Worm (Caenorhabditis elegans) whole organism, late embryonic: ENCODE measurements around the gene T12A2.3.

Experiments
- C38D4.7 ChIP-seq: fragments of 200-800 bp; sonication (Bioruptor generic); optimal IDR thresholded peaks from 2 replicates; lab custom pipeline; 2018; ENCODE audit warnings: mild to moderate bottlenecking, missing genetic modification characterization, moderate library complexity, missing compliant biosample characterization
- F13H6.1 ChIP-seq: sonication (generic microtip); optimal IDR thresholded peaks from 2 replicates; lab custom pipeline; 2016; ENCODE audit warnings: missing genetic modification characterization, missing compliant biosample characterization
- K02D7.2 ChIP-seq: sonication (generic microtip); optimal IDR thresholded peaks from 2 replicates; lab custom pipeline; 2017; ENCODE audit warnings: mild to moderate bottlenecking, missing genetic modification characterization, missing compliant biosample characterization
- K09A11.1 ChIP-seq: sonication (generic microtip); optimal IDR thresholded peaks from 2 replicates; lab custom pipeline; 2017; ENCODE audit warnings: antibody characterized with exemption, mild to moderate bottlenecking, missing genetic modification characterization, missing compliant biosample characterization; ENCODE audit not compliant: insufficient read depth
- T23F11.4 ChIP-seq: fragments of 200-800 bp; sonication (Bioruptor generic); optimal IDR thresholded peaks from 2 replicates; lab custom pipeline; 2018; ENCODE audit warnings: mild to moderate bottlenecking, missing genetic modification characterization, missing compliant biosample characterization
- Y22D7AL.16 ChIP-seq: sonication (generic microtip); optimal IDR thresholded peaks from 2 replicates; lab custom pipeline; 2016; ENCODE audit warnings: missing genetic modification characterization, missing compliant biosample characterization
- ahr-1 ChIP-seq: sonication (generic microtip); optimal IDR thresholded peaks from 2 replicates; lab custom pipeline; 2016; ENCODE audit warnings: missing genetic modification characterization, missing compliant biosample characterization
- ama-1 ChIP-seq: fragments of 150-350 bp; optimal IDR thresholded peaks from 2 replicates; lab custom pipeline; 2014
- ceh-14 ChIP-seq: sonication (generic microtip); optimal IDR thresholded peaks from 2 replicates; lab custom pipeline; 2016; ENCODE audit warnings: missing genotype, missing genetic modification characterization, missing compliant biosample characterization
- ceh-18 ChIP-seq: sonication (generic microtip); optimal IDR thresholded peaks from 2 replicates; lab custom pipeline; 2016; ENCODE audit warnings: missing genetic modification characterization, missing compliant biosample characterization
- ceh-19 ChIP-seq: fragments of 200-800 bp; sonication (Bioruptor generic); optimal IDR thresholded peaks from 2 replicates; lab custom pipeline; 2018; ENCODE audit warnings: mild to moderate bottlenecking, missing genetic modification characterization, missing compliant biosample characterization
- ceh-2 ChIP-seq: sonication (generic microtip); optimal IDR thresholded peaks from 2 replicates; lab custom pipeline; 2016; ENCODE audit warnings: missing genotype, missing genetic modification characterization, missing compliant biosample characterization
- ceh-24 ChIP-seq: sonication (generic microtip); optimal IDR thresholded peaks from 2 replicates; lab custom pipeline; 2016; ENCODE audit warnings: mild to moderate bottlenecking, missing genetic modification characterization, missing compliant biosample characterization
- ceh-30 ChIP-seq: fragments of 150-350 bp; optimal IDR thresholded peaks from 2 replicates; lab custom pipeline; 2014; ENCODE audit warnings: missing biosample characterization, missing genetic modification characterization
- ceh-34 ChIP-seq: sonication (generic microtip); optimal IDR thresholded peaks from 2 replicates; lab custom pipeline; 2016; ENCODE audit warnings: mild to moderate bottlenecking, missing genetic modification characterization, missing compliant biosample characterization
- ceh-45 ChIP-seq: fragments of 200-800 bp; sonication (Bioruptor generic); IDR thresholded peaks from 2 replicates; pipeline ENCODE4 v1.3.6; 2022; ENCODE audit warnings: missing genetic modification reagents, missing genetic modification characterization, missing compliant biosample characterization
- ceh-48 ChIP-seq: sonication (generic microtip); optimal IDR thresholded peaks from 2 replicates; lab custom pipeline; 2016; ENCODE audit warnings: missing genetic modification characterization, inconsistent platforms, missing compliant biosample characterization
- ceh-6 ChIP-seq: fragments of 200-800 bp; sonication (Bioruptor generic); optimal IDR thresholded peaks from 2 replicates; lab custom pipeline; 2018; ENCODE audit warnings: mild to moderate bottlenecking, missing genetic modification characterization, missing compliant biosample characterization
- che-1 ChIP-seq: sonication (generic microtip); optimal IDR thresholded peaks from 2 replicates; lab custom pipeline; 2016; ENCODE audit warnings: mild to moderate bottlenecking, missing genetic modification characterization, missing compliant biosample characterization
- dmd-4 ChIP-seq: sonication (generic microtip); optimal IDR thresholded peaks from 2 replicates; lab custom pipeline; 2016; ENCODE audit warnings: borderline replicate concordance, missing genetic modification characterization, missing compliant biosample characterization
- dve-1 ChIP-seq: sonication (generic microtip); optimal IDR thresholded peaks from 2 replicates; lab custom pipeline; 2017; ENCODE audit warnings: antibody characterized with exemption, mild to moderate bottlenecking, missing genetic modification characterization, missing compliant biosample characterization
- elt-4 ChIP-seq: sonication (generic microtip); optimal IDR thresholded peaks from 2 replicates; lab custom pipeline; 2016; ENCODE audit warnings: missing genetic modification characterization, missing compliant biosample characterization
- ets-4 ChIP-seq: sonication (generic microtip); optimal IDR thresholded peaks from 2 replicates; lab custom pipeline; 2016; ENCODE audit warnings: missing genetic modification characterization, missing compliant biosample characterization
- eyg-1 ChIP-seq: sonication (generic microtip); optimal IDR thresholded peaks from 2 replicates; lab custom pipeline; 2016; ENCODE audit warnings: missing genotype, missing genetic modification characterization, missing compliant biosample characterization
- fax-1 ChIP-seq: sonication (generic microtip); optimal IDR thresholded peaks from 2 replicates; lab custom pipeline; 2016; ENCODE audit warnings: missing genotype, missing genetic modification characterization, missing compliant biosample characterization
- gmeb-2 ChIP-seq: sonication (generic microtip); optimal IDR thresholded peaks from 2 replicates; lab custom pipeline; 2016; ENCODE audit warnings: missing genetic modification characterization, inconsistent platforms, missing compliant biosample characterization
- hlh-15 ChIP-seq: sonication (generic microtip); optimal IDR thresholded peaks from 2 replicates; lab custom pipeline; 2016; ENCODE audit warnings: missing genetic modification characterization, missing compliant biosample characterization
- hlh-30 ChIP-seq: sonication (generic microtip); optimal IDR thresholded peaks from 2 replicates; lab custom pipeline; 2017; ENCODE audit warnings: antibody characterized with exemption, missing genetic modification characterization, missing compliant biosample characterization; ENCODE audit not compliant: insufficient read depth
- hlh-8 ChIP-seq: sonication (generic microtip); optimal IDR thresholded peaks from 2 replicates; lab custom pipeline; 2016; ENCODE audit warnings: missing genotype, missing genetic modification characterization, missing compliant biosample characterization
- lim-6 ChIP-seq: sonication (generic microtip); optimal IDR thresholded peaks from 2 replicates; lab custom pipeline; 2016; ENCODE audit warnings: missing genetic modification characterization, missing compliant biosample characterization
- lin-11 ChIP-seq: fragments of 200-800 bp; sonication (Bioruptor generic); optimal IDR thresholded peaks from 2 replicates; lab custom pipeline; 2018; ENCODE audit warnings: mild to moderate bottlenecking, missing genetic modification characterization, missing compliant biosample characterization
- madf-2 ChIP-seq: sonication (generic microtip); optimal IDR thresholded peaks from 2 replicates; lab custom pipeline; 2017; ENCODE audit warnings: missing genetic modification characterization, missing compliant biosample characterization
- mec-3 ChIP-seq: sonication (generic microtip); optimal IDR thresholded peaks from 2 replicates; lab custom pipeline; 2016; ENCODE audit warnings: borderline replicate concordance, missing genetic modification characterization, missing compliant biosample characterization
- nfya-1 ChIP-seq: sonication (generic microtip); optimal IDR thresholded peaks from 2 replicates; lab custom pipeline; 2017; ENCODE audit warnings: missing genetic modification characterization, mild to moderate bottlenecking, missing compliant biosample characterization, antibody characterized with exemption, moderate library complexity
- nhr-11 ChIP-seq: fragments of 150-350 bp; optimal IDR thresholded peaks from 2 replicates; lab custom pipeline; 2014; ENCODE audit warnings: missing biosample characterization, missing genetic modification characterization
- nhr-232 ChIP-seq: sonication (generic microtip); optimal IDR thresholded peaks from 2 replicates; lab custom pipeline; 2016; ENCODE audit warnings: missing genetic modification characterization, missing compliant biosample characterization
- npax-4 ChIP-seq: sonication (generic microtip); optimal IDR thresholded peaks from 2 replicates; lab custom pipeline; 2016; ENCODE audit warnings: missing genetic modification characterization, missing compliant biosample characterization
- pag-3 ChIP-seq: sonication (generic microtip); optimal IDR thresholded peaks from 2 replicates; lab custom pipeline; 2016; ENCODE audit warnings: missing compliant biosample characterization, missing genetic modification characterization, borderline replicate concordance
- pat-9 ChIP-seq: fragments of 200-800 bp; sonication (Bioruptor generic); optimal IDR thresholded peaks from 2 replicates; lab custom pipeline; 2018; ENCODE audit warnings: mild to moderate bottlenecking, missing genetic modification characterization, moderate library complexity, missing compliant biosample characterization
- pax-1 ChIP-seq: fragments of 150-350 bp; optimal IDR thresholded peaks from 2 replicates; lab custom pipeline; 2014; ENCODE audit warnings: missing biosample characterization, missing genetic modification characterization
- pha-2 ChIP-seq: sonication (generic microtip); optimal IDR thresholded peaks from 2 replicates; lab custom pipeline; 2017; ENCODE audit warnings: mild to moderate bottlenecking, missing genetic modification characterization, missing compliant biosample characterization
- pqm-1 ChIP-seq: sonication (generic microtip); optimal IDR thresholded peaks from 2 replicates; lab custom pipeline; 2016; ENCODE audit warnings: missing genetic modification characterization, missing compliant biosample characterization
- ref-2 ChIP-seq: sonication (generic microtip); optimal IDR thresholded peaks from 2 replicates; lab custom pipeline; 2016; ENCODE audit warnings: missing genetic modification characterization, missing compliant biosample characterization
- rnt-1 ChIP-seq: sonication (generic microtip); optimal IDR thresholded peaks from 2 replicates; lab custom pipeline; 2016; ENCODE audit warnings: missing genetic modification characterization, missing compliant biosample characterization
- sdc-2 ChIP-seq: sonication (generic microtip); optimal IDR thresholded peaks from 2 replicates; lab custom pipeline; 2016; ENCODE audit warnings: missing genotype, missing genetic modification characterization, missing compliant biosample characterization
- sox-2 ChIP-seq: fragments of 200-800 bp; sonication (Bioruptor generic); IDR thresholded peaks from 2 replicates; pipeline ENCODE4 v1.3.6; 2022; ENCODE audit warnings: missing genetic modification reagents, missing genetic modification characterization, missing compliant biosample characterization
- sox-4 ChIP-seq: sonication (generic microtip); optimal IDR thresholded peaks from 2 replicates; lab custom pipeline; 2017; ENCODE audit warnings: mild to moderate bottlenecking, missing genetic modification characterization, inconsistent platforms, missing compliant biosample characterization
- tbx-2 ChIP-seq: sonication (generic microtip); optimal IDR thresholded peaks from 2 replicates; lab custom pipeline; 2016; ENCODE audit warnings: missing genetic modification characterization, missing compliant biosample characterization
- tbx-7 ChIP-seq: sonication (generic microtip); optimal IDR thresholded peaks from 2 replicates; lab custom pipeline; 2016; ENCODE audit warnings: missing genotype, missing genetic modification characterization, missing compliant biosample characterization
- unc-55 ChIP-seq: sonication (generic microtip); optimal IDR thresholded peaks from 2 replicates; lab custom pipeline; 2017; ENCODE audit warnings: missing biosample characterization, missing genetic modification reagents, missing genetic modification characterization
- unc-86 ChIP-seq: sonication (generic microtip); optimal IDR thresholded peaks from 2 replicates; lab custom pipeline; 2016; ENCODE audit warnings: missing genetic modification characterization, missing compliant biosample characterization
- zip-5 ChIP-seq: sonication (generic microtip); optimal IDR thresholded peaks from 2 replicates; lab custom pipeline; 2016; ENCODE audit warnings: missing genetic modification characterization, missing compliant biosample characterization
- ztf-16 ChIP-seq: sonication (generic microtip); optimal IDR thresholded peaks from 2 replicates; lab custom pipeline; 2017; ENCODE audit warnings: missing genetic modification characterization, missing compliant biosample characterization

The T12A2.3 gene

ce11 chrIII:6206161-6206853, 34.3 kb upstream of the T12A2.3 start, which contains the start of the genes sna-3 and rps-3:
sna-3 (minus strand) TSS chrIII:6206211.
rps-3 (plus strand) TSS chrIII:6206803.
- TF ChIP-seq pha-2 (tag; lab: Kevin White, UChicago) (no peak), ahr-1 (tag; lab: Kevin White, UChicago) (no peak), ceh-19 (GFP tag; lab: Kevin White, UChicago) (no peak), sox-2 (GFP tag; lab: Robert Waterston, UW) (no peak), ceh-34 (tag; lab: Kevin White, UChicago) (no peak), ceh-30 (tag; lab: Kevin White, UChicago) (no peak), dve-1 (no peak), zip-5 (no peak), pqm-1 (tag; lab: Kevin White, UChicago) (no peak), unc-86 (tag; lab: Kevin White, UChicago) (no peak), C38D4.7 (GFP tag; lab: Kevin White, UChicago) (no peak), pax-1 (tag; lab: Kevin White, UChicago) (no peak), F13H6.1 (tag; lab: Kevin White, UChicago) (no peak), nhr-232 (tag; lab: Kevin White, UChicago) (no peak), ceh-45 (GFP tag; lab: Robert Waterston, UW) (no peak), hlh-30 (tag; lab: Kevin White, UChicago) (peak; percentile 81), mec-3 (tag; lab: Kevin White, UChicago) (no peak), lim-6 (tag; lab: Kevin White, UChicago) (no peak), nhr-11 (tag; lab: Kevin White, UChicago) (no peak), tbx-7 (tag; lab: Kevin White, UChicago) (no peak), Y22D7AL.16 (tag; lab: Kevin White, UChicago) (no peak), che-1 (tag; lab: Kevin White, UChicago) (no peak), dmd-4 (tag; lab: Kevin White, UChicago) (no peak), hlh-15 (no peak), unc-55 (GFP tag; lab: Kevin White, UChicago) (peak; percentile 16), eyg-1 (tag; lab: Kevin White, UChicago) (no peak), gmeb-2 (tag; lab: Kevin White, UChicago) (no peak), tbx-2 (tag; lab: Kevin White, UChicago) (peak; percentile 32), npax-4 (tag; lab: Kevin White, UChicago) (no peak), ets-4 (tag; lab: Kevin White, UChicago) (no peak), T23F11.4 (GFP tag; lab: Kevin White, UChicago) (no peak), sox-4 (tag; lab: Kevin White, UChicago) (no peak), ceh-24 (tag; lab: Kevin White, UChicago) (no peak), pag-3 (tag; lab: Kevin White, UChicago) (no peak), rnt-1 (tag; lab: Kevin White, UChicago) (peak; percentile 63), elt-4 (tag; lab: Kevin White, UChicago) (no peak), hlh-8 (no peak), ceh-6 (GFP tag; lab: Kevin White, UChicago) (no peak), ceh-2 (no peak), lin-11 (tag; lab: Kevin White, UChicago) (no peak), K02D7.2 (tag; lab: Kevin White, UChicago) (no peak), ceh-18 (tag; lab: Kevin White, UChicago) (peak; percentile 33), ref-2 (tag; lab: Kevin White, UChicago) (no peak), pat-9 (tag; lab: Kevin White, UChicago) (no peak), K09A11.1 (tag; lab: Kevin White, UChicago) (no peak), fax-1 (no peak), madf-2 (no peak), ceh-48 (tag; lab: Kevin White, UChicago) (no peak), ama-1 (no peak), nfya-1 (peak; percentile 82), sdc-2 (tag; lab: Kevin White, UChicago) (no peak), ceh-14 (tag; lab: Kevin White, UChicago) (no peak), ztf-16 (no peak)
